Worm (Caenorhabditis elegans) whole organism, late embryonic: ENCODE results near the gene pitr-3.

Source experiments
- C08G9.2 ChIP-seq: sonication (generic microtip); optimal IDR thresholded peaks from 2 replicates; lab custom pipeline; 2016; ENCODE audit warnings: mild to moderate bottlenecking, missing genetic modification characterization, moderate library complexity, missing compliant biosample characterization
- C38D4.7 ChIP-seq: fragments of 200-800 bp; sonication (Bioruptor generic); optimal IDR thresholded peaks from 2 replicates; lab custom pipeline; 2018; ENCODE audit warnings: mild to moderate bottlenecking, missing genetic modification characterization, moderate library complexity, missing compliant biosample characterization
- F13H6.1 ChIP-seq: sonication (generic microtip); optimal IDR thresholded peaks from 2 replicates; lab custom pipeline; 2016; ENCODE audit warnings: missing genetic modification characterization, missing compliant biosample characterization
- K09A11.1 ChIP-seq: sonication (generic microtip); optimal IDR thresholded peaks from 2 replicates; lab custom pipeline; 2017; ENCODE audit warnings: antibody characterized with exemption, mild to moderate bottlenecking, missing genetic modification characterization, missing compliant biosample characterization; ENCODE audit not compliant: insufficient read depth
- T23F11.4 ChIP-seq: fragments of 200-800 bp; sonication (Bioruptor generic); optimal IDR thresholded peaks from 2 replicates; lab custom pipeline; 2018; ENCODE audit warnings: mild to moderate bottlenecking, missing genetic modification characterization, missing compliant biosample characterization
- Y22D7AL.16 ChIP-seq: sonication (generic microtip); optimal IDR thresholded peaks from 2 replicates; lab custom pipeline; 2016; ENCODE audit warnings: missing genetic modification characterization, missing compliant biosample characterization
- ceh-14 ChIP-seq: sonication (generic microtip); optimal IDR thresholded peaks from 2 replicates; lab custom pipeline; 2016; ENCODE audit warnings: missing genotype, missing genetic modification characterization, missing compliant biosample characterization
- ceh-18 ChIP-seq: sonication (generic microtip); optimal IDR thresholded peaks from 2 replicates; lab custom pipeline; 2016; ENCODE audit warnings: missing genetic modification characterization, missing compliant biosample characterization
- ceh-19 ChIP-seq: fragments of 200-800 bp; sonication (Bioruptor generic); optimal IDR thresholded peaks from 2 replicates; lab custom pipeline; 2018; ENCODE audit warnings: mild to moderate bottlenecking, missing genetic modification characterization, missing compliant biosample characterization
- ceh-2 ChIP-seq: sonication (generic microtip); optimal IDR thresholded peaks from 2 replicates; lab custom pipeline; 2016; ENCODE audit warnings: missing genotype, missing genetic modification characterization, missing compliant biosample characterization
- ceh-22 ChIP-seq: sonication (generic microtip); optimal IDR thresholded peaks from 2 replicates; lab custom pipeline; 2017; ENCODE audit warnings: missing biosample characterization, missing genetic modification characterization
- ceh-24 ChIP-seq: sonication (generic microtip); optimal IDR thresholded peaks from 2 replicates; lab custom pipeline; 2016; ENCODE audit warnings: mild to moderate bottlenecking, missing genetic modification characterization, missing compliant biosample characterization
- ceh-30 ChIP-seq: fragments of 150-350 bp; optimal IDR thresholded peaks from 2 replicates; lab custom pipeline; 2014; ENCODE audit warnings: missing biosample characterization, missing genetic modification characterization
- ceh-31 ChIP-seq: sonication (generic microtip); optimal IDR thresholded peaks from 2 replicates; lab custom pipeline; 2016; ENCODE audit warnings: missing genetic modification characterization, missing compliant biosample characterization
- ceh-34 ChIP-seq: sonication (generic microtip); optimal IDR thresholded peaks from 2 replicates; lab custom pipeline; 2016; ENCODE audit warnings: mild to moderate bottlenecking, missing genetic modification characterization, missing compliant biosample characterization
- ceh-45 ChIP-seq: fragments of 200-800 bp; sonication (Bioruptor generic); IDR thresholded peaks from 2 replicates; pipeline ENCODE4 v1.3.6; 2022; ENCODE audit warnings: missing genetic modification reagents, missing genetic modification characterization, missing compliant biosample characterization
- ceh-48 ChIP-seq: sonication (generic microtip); optimal IDR thresholded peaks from 2 replicates; lab custom pipeline; 2016; ENCODE audit warnings: missing genetic modification characterization, inconsistent platforms, missing compliant biosample characterization
- ceh-6 ChIP-seq: fragments of 200-800 bp; sonication (Bioruptor generic); optimal IDR thresholded peaks from 2 replicates; lab custom pipeline; 2018; ENCODE audit warnings: mild to moderate bottlenecking, missing genetic modification characterization, missing compliant biosample characterization
- che-1 ChIP-seq: sonication (generic microtip); optimal IDR thresholded peaks from 2 replicates; lab custom pipeline; 2016; ENCODE audit warnings: mild to moderate bottlenecking, missing genetic modification characterization, missing compliant biosample characterization
- dmd-4 ChIP-seq: sonication (generic microtip); optimal IDR thresholded peaks from 2 replicates; lab custom pipeline; 2016; ENCODE audit warnings: borderline replicate concordance, missing genetic modification characterization, missing compliant biosample characterization
- dve-1 ChIP-seq: sonication (generic microtip); optimal IDR thresholded peaks from 2 replicates; lab custom pipeline; 2017; ENCODE audit warnings: antibody characterized with exemption, mild to moderate bottlenecking, missing genetic modification characterization, missing compliant biosample characterization
- elt-2 ChIP-seq: sonication (generic microtip); optimal IDR thresholded peaks from 2 replicates; lab custom pipeline; 2016; ENCODE audit warnings: missing genetic modification reagents, missing genetic modification characterization, missing compliant biosample characterization
- elt-4 ChIP-seq: sonication (generic microtip); optimal IDR thresholded peaks from 2 replicates; lab custom pipeline; 2016; ENCODE audit warnings: missing genetic modification characterization, missing compliant biosample characterization
- ets-4 ChIP-seq: sonication (generic microtip); optimal IDR thresholded peaks from 2 replicates; lab custom pipeline; 2016; ENCODE audit warnings: missing genetic modification characterization, missing compliant biosample characterization
- eyg-1 ChIP-seq: sonication (generic microtip); optimal IDR thresholded peaks from 2 replicates; lab custom pipeline; 2016; ENCODE audit warnings: missing genotype, missing genetic modification characterization, missing compliant biosample characterization
- fax-1 ChIP-seq: sonication (generic microtip); optimal IDR thresholded peaks from 2 replicates; lab custom pipeline; 2016; ENCODE audit warnings: missing genotype, missing genetic modification characterization, missing compliant biosample characterization
- fkh-6 ChIP-seq: sonication (generic microtip); optimal IDR thresholded peaks from 2 replicates; lab custom pipeline; 2016; ENCODE audit warnings: missing genetic modification characterization, missing compliant biosample characterization
- gmeb-2 ChIP-seq: sonication (generic microtip); optimal IDR thresholded peaks from 2 replicates; lab custom pipeline; 2016; ENCODE audit warnings: missing genetic modification characterization, inconsistent platforms, missing compliant biosample characterization
- hlh-6 ChIP-seq: sonication (generic microtip); optimal IDR thresholded peaks from 2 replicates; lab custom pipeline; 2016; ENCODE audit warnings: missing genotype, missing genetic modification characterization, missing compliant biosample characterization
- madf-2 ChIP-seq: sonication (generic microtip); optimal IDR thresholded peaks from 2 replicates; lab custom pipeline; 2017; ENCODE audit warnings: missing genetic modification characterization, missing compliant biosample characterization
- nfya-1 ChIP-seq: sonication (generic microtip); optimal IDR thresholded peaks from 2 replicates; lab custom pipeline; 2017; ENCODE audit warnings: missing genetic modification characterization, mild to moderate bottlenecking, missing compliant biosample characterization, antibody characterized with exemption, moderate library complexity
- nhr-11 ChIP-seq: fragments of 150-350 bp; optimal IDR thresholded peaks from 2 replicates; lab custom pipeline; 2014; ENCODE audit warnings: missing biosample characterization, missing genetic modification characterization
- nhr-232 ChIP-seq: sonication (generic microtip); optimal IDR thresholded peaks from 2 replicates; lab custom pipeline; 2016; ENCODE audit warnings: missing genetic modification characterization, missing compliant biosample characterization
- npax-4 ChIP-seq: sonication (generic microtip); optimal IDR thresholded peaks from 2 replicates; lab custom pipeline; 2016; ENCODE audit warnings: missing genetic modification characterization, missing compliant biosample characterization
- odd-2 ChIP-seq: sonication (generic microtip); optimal IDR thresholded peaks from 2 replicates; lab custom pipeline; 2017; ENCODE audit warnings: antibody characterized with exemption, mild to moderate bottlenecking, missing genetic modification characterization, missing compliant biosample characterization
- pat-9 ChIP-seq: fragments of 200-800 bp; sonication (Bioruptor generic); optimal IDR thresholded peaks from 2 replicates; lab custom pipeline; 2018; ENCODE audit warnings: mild to moderate bottlenecking, missing genetic modification characterization, moderate library complexity, missing compliant biosample characterization
- pax-1 ChIP-seq: fragments of 150-350 bp; optimal IDR thresholded peaks from 2 replicates; lab custom pipeline; 2014; ENCODE audit warnings: missing biosample characterization, missing genetic modification characterization
- ref-2 ChIP-seq: sonication (generic microtip); optimal IDR thresholded peaks from 2 replicates; lab custom pipeline; 2016; ENCODE audit warnings: missing genetic modification characterization, missing compliant biosample characterization
- rnt-1 ChIP-seq: sonication (generic microtip); optimal IDR thresholded peaks from 2 replicates; lab custom pipeline; 2016; ENCODE audit warnings: missing genetic modification characterization, missing compliant biosample characterization
- sdc-2 ChIP-seq: sonication (generic microtip); optimal IDR thresholded peaks from 2 replicates; lab custom pipeline; 2016; ENCODE audit warnings: missing genotype, missing genetic modification characterization, missing compliant biosample characterization
- sox-4 ChIP-seq: sonication (generic microtip); optimal IDR thresholded peaks from 2 replicates; lab custom pipeline; 2017; ENCODE audit warnings: mild to moderate bottlenecking, missing genetic modification characterization, inconsistent platforms, missing compliant biosample characterization
- syd-9 ChIP-seq: sonication (generic microtip); optimal IDR thresholded peaks from 2 replicates; lab custom pipeline; 2016; ENCODE audit warnings: mild to moderate bottlenecking, missing genetic modification characterization, moderate library complexity, missing compliant biosample characterization
- tbx-2 ChIP-seq: sonication (generic microtip); optimal IDR thresholded peaks from 2 replicates; lab custom pipeline; 2016; ENCODE audit warnings: missing genetic modification characterization, missing compliant biosample characterization
- unc-3 ChIP-seq, 2 experiments: fragments of 200-800 bp in 1 of 2; sonication (Bioruptor generic) in 1 of 2; sonication (generic microtip) in 1 of 2; conservative IDR thresholded peaks in 1 of 2; optimal IDR thresholded peaks in 1 of 2; 2 replicates each; pipeline versions ENCODE4 v1.3.6 to Lab custom; 2016 to 2022; ENCODE audit warnings: missing compliant biosample characterization in 2 of 2, missing genetic modification characterization in 2 of 2, missing genetic modification reagents in 1 of 2
- unc-42 ChIP-seq: sonication (generic microtip); optimal IDR thresholded peaks from 2 replicates; lab custom pipeline; 2016; ENCODE audit warnings: missing genotype, missing genetic modification characterization, missing compliant biosample characterization
- unc-55 ChIP-seq: sonication (generic microtip); optimal IDR thresholded peaks from 2 replicates; lab custom pipeline; 2017; ENCODE audit warnings: missing biosample characterization, missing genetic modification reagents, missing genetic modification characterization
- unc-86 ChIP-seq: sonication (generic microtip); optimal IDR thresholded peaks from 2 replicates; lab custom pipeline; 2016; ENCODE audit warnings: missing genetic modification characterization, missing compliant biosample characterization
- zip-5 ChIP-seq: sonication (generic microtip); optimal IDR thresholded peaks from 2 replicates; lab custom pipeline; 2016; ENCODE audit warnings: missing genetic modification characterization, missing compliant biosample characterization
- ztf-16 ChIP-seq: sonication (generic microtip); optimal IDR thresholded peaks from 2 replicates; lab custom pipeline; 2017; ENCODE audit warnings: missing genetic modification characterization, missing compliant biosample characterization

The pitr-3 gene

DNA sequence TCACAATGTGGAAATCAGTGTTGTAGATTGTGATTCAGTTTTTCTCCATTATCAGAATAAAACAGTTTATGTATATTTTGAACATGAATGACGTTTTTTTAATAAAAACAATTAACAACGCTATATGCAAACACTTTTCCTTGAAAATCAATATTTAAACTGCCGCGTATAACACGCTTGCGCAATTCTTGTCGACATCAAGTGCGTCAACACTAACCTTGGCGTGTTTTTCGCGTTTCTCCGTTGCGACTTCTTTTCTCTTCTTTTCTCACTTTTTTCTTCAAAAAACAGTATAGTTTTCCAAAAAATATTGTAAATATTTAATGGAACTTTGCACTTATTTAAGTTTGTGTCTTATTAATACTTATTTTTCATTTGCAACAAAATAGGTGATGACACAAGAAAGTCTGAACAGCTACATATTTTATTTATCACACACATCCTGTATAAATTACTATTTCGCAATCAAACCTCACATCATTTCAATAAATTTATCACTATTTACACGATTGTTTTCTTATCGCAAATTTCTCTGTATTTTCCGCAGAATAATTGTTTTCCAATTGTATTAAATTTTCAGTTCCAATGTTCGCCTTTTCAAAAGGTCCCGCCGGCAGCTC lies 34.1 kb upstream of the pitr-3 start, which contains the start of gene spas-1:
spas-1 (plus strand) TSS at position 572 of the 620 bp plus-strand sequence.
- no peak for TF ChIP-seq unc-3 (GFP tag; conservative IDR thresholded peaks at IDR 0.05; lab: Robert Waterston, UW)
- peak; percentile 52 for TF ChIP-seq unc-3 (tag; optimal IDR thresholded peaks at IDR 0.05; lab: Kevin White, UChicago)
- peak; percentile 55 for TF ChIP-seq ceh-14 (tag; lab: Kevin White, UChicago)
- TF ChIP-seq pat-9 (tag; lab: Kevin White, UChicago), result peak; percentile 60
- peak; percentile 51 for TF ChIP-seq dve-1 (tag; lab: Kevin White, UChicago)
- TF ChIP-seq K09A11.1 (tag; lab: Kevin White, UChicago), result peak; percentile 34
- TF ChIP-seq sox-4 (tag; lab: Kevin White, UChicago), result peak; percentile 40
- TF ChIP-seq hlh-6 (tag; lab: Kevin White, UChicago), result no peak
- TF ChIP-seq ref-2 (tag; lab: Kevin White, UChicago), result no peak
- no peak for TF ChIP-seq ztf-16
- TF ChIP-seq pax-1, result no peak
- TF ChIP-seq nhr-232 (tag; lab: Kevin White, UChicago), result peak; percentile 26
- TF ChIP-seq elt-2 (tag; lab: Kevin White, UChicago), result peak; percentile 79
- TF ChIP-seq gmeb-2 (tag; lab: Kevin White, UChicago), result peak; percentile 35
- no peak for TF ChIP-seq fax-1 (tag; lab: Kevin White, UChicago)
- TF ChIP-seq npax-4 (tag; lab: Kevin White, UChicago), result peak; percentile 10
- TF ChIP-seq fkh-6, result peak; percentile 42
- no peak for TF ChIP-seq ceh-24 (tag; lab: Kevin White, UChicago)
- TF ChIP-seq ceh-19 (GFP tag; lab: Kevin White, UChicago), result peak; percentile 53
- TF ChIP-seq ceh-6 (GFP tag; lab: Kevin White, UChicago), result peak; percentile 7
- TF ChIP-seq unc-86 (tag; lab: Kevin White, UChicago), result no peak
- no peak for TF ChIP-seq Y22D7AL.16 (tag; lab: Kevin White, UChicago)
- TF ChIP-seq che-1, result peak; percentile 29
- no peak for TF ChIP-seq dmd-4 (tag; lab: Kevin White, UChicago)
- peak; percentile 13 for TF ChIP-seq eyg-1 (tag; lab: Kevin White, UChicago)
- no peak for TF ChIP-seq T23F11.4
- peak; percentile 82 for TF ChIP-seq ceh-34 (tag; lab: Kevin White, UChicago)
- TF ChIP-seq nhr-11 (tag; lab: Kevin White, UChicago), result no peak
- peak; percentile 7 for TF ChIP-seq zip-5 (tag; lab: Kevin White, UChicago)
- no peak for TF ChIP-seq odd-2
- TF ChIP-seq unc-42 (tag; lab: Kevin White, UChicago), result no peak
- peak; percentile 18 for TF ChIP-seq C38D4.7 (GFP tag; lab: Kevin White, UChicago)
- peak; percentile 8 for TF ChIP-seq madf-2 (tag; lab: Kevin White, UChicago)
- TF ChIP-seq unc-55 (GFP tag; lab: Kevin White, UChicago), result no peak
- no peak for TF ChIP-seq ceh-31 (tag; lab: Kevin White, UChicago)
- peak; percentile 41 for TF ChIP-seq rnt-1 (tag; lab: Kevin White, UChicago)
- TF ChIP-seq ceh-18 (tag; lab: Kevin White, UChicago), result peak; percentile 55
- no peak for TF ChIP-seq ets-4 (tag; lab: Kevin White, UChicago)
- TF ChIP-seq syd-9 (tag; lab: Kevin White, UChicago), result peak; percentile 52
- peak; percentile 3 for TF ChIP-seq C08G9.2 (tag; lab: Kevin White, UChicago)
- TF ChIP-seq elt-4 (tag; lab: Kevin White, UChicago), result no peak
- peak; percentile 96 for TF ChIP-seq ceh-48
- TF ChIP-seq ceh-45 (GFP tag; lab: Robert Waterston, UW), result no peak
- peak; percentile 39 for TF ChIP-seq ceh-30 (tag; lab: Kevin White, UChicago)
- peak; percentile 22 for TF ChIP-seq F13H6.1 (tag; lab: Kevin White, UChicago)
- TF ChIP-seq tbx-2 (tag; lab: Kevin White, UChicago), result peak; percentile 75
- TF ChIP-seq nfya-1 (tag; lab: Kevin White, UChicago), result peak; percentile 76
- peak; percentile 41 for TF ChIP-seq sdc-2
- peak; percentile 34 for TF ChIP-seq ceh-2
- TF ChIP-seq ceh-22 (tag; lab: Kevin White, UChicago), result no peak
